Fruit fly (Drosophila melanogaster) whole organism, wandering third instar larva: ENCODE measurements around the gene Cluap1.

ENCODE experiments used
- Abd-B ChIP-seq: fragments of >200 bp; optimal IDR thresholded peaks from 2 replicates; lab custom pipeline; 2017; ENCODE audit warnings: missing biosample characterization, missing genetic modification characterization
- CG32264 ChIP-seq: fragments of 200-800 bp; sonication (Bioruptor generic); optimal IDR thresholded peaks from 2 replicates; lab custom pipeline; 2016; ENCODE audit warnings: missing biosample characterization, missing genetic modification characterization
- CrebA ChIP-seq: fragments of 200-800 bp; sonication (Bioruptor generic); optimal IDR thresholded peaks from 2 replicates; lab custom pipeline; 2016; ENCODE audit warnings: missing biosample characterization, mild to moderate bottlenecking, missing genetic modification characterization, borderline replicate concordance
- Dfd ChIP-seq: fragments of >200 bp; optimal IDR thresholded peaks from 2 replicates; lab custom pipeline; 2017; ENCODE audit warnings: missing biosample characterization, missing genetic modification characterization
- GATAd ChIP-seq: sonication (Bioruptor generic); optimal IDR thresholded peaks from 2 replicates; lab custom pipeline; 2016; ENCODE audit warnings: missing biosample characterization, missing genetic modification characterization
- HLH106 ChIP-seq: fragments of 200-800 bp; optimal IDR thresholded peaks from 3 replicates; lab custom pipeline; 2019; ENCODE audit warnings: missing biosample characterization, mild to moderate bottlenecking, missing genetic modification characterization, moderate library complexity
- Hnf4 ChIP-seq: fragments of 200-800 bp; sonication (Bioruptor generic); optimal IDR thresholded peaks from 2 replicates; lab custom pipeline; 2016; ENCODE audit warnings: missing biosample characterization, mild to moderate bottlenecking, missing genetic modification characterization
- Hr78 ChIP-seq: fragments of >200 bp; optimal IDR thresholded peaks from 2 replicates; lab custom pipeline; 2017; ENCODE audit warnings: missing biosample characterization, missing genetic modification characterization
- Jra ChIP-seq: sonication (Bioruptor generic); optimal IDR thresholded peaks from 2 replicates; lab custom pipeline; 2016; ENCODE audit warnings: missing biosample characterization, missing genetic modification characterization
- Mio ChIP-seq: sonication (Bioruptor generic); optimal IDR thresholded peaks from 2 replicates; lab custom pipeline; 2016; ENCODE audit warnings: missing biosample characterization, missing genetic modification characterization
- Myc ChIP-seq: fragments of >200 bp; optimal IDR thresholded peaks from 2 replicates; lab custom pipeline; 2017
- N ChIP-seq: fragments of >200 bp; optimal IDR thresholded peaks from 2 replicates; lab custom pipeline; 2018; ENCODE audit warnings: missing biosample characterization, missing external identifiers, missing genetic modification characterization
- OdsH ChIP-seq: fragments of 200-800 bp; sonication (Bioruptor generic); optimal IDR thresholded peaks from 2 replicates; lab custom pipeline; 2016; ENCODE audit warnings: missing biosample characterization, mild to moderate bottlenecking, missing genetic modification characterization
- Rel ChIP-seq, 2 experiments: fragments of 200-800 bp; sonication (Bioruptor generic) in 1 of 2; optimal IDR thresholded peaks; 2 replicates in 1 of 2; 3 replicates in 1 of 2; lab custom pipeline; 2016 to 2019; ENCODE audit warnings: mild to moderate bottlenecking in 2 of 2, missing biosample characterization in 2 of 2, missing genetic modification characterization in 2 of 2, moderate library complexity in 1 of 2
- Sp1 ChIP-seq: fragments of 200-800 bp; sonication (Bioruptor generic); optimal IDR thresholded peaks from 3 replicates; lab custom pipeline; 2019; ENCODE audit warnings: missing biosample characterization, mild to moderate bottlenecking, missing genetic modification characterization, moderate library complexity
- Vsx2 ChIP-seq: fragments of 200-300, 225-300 bp; sonication (Bioruptor generic); optimal IDR thresholded peaks from 2 replicates; lab custom pipeline; 2018; ENCODE audit warnings: missing biosample characterization, missing genetic modification characterization; ENCODE audit not compliant: partially characterized antibody
- br ChIP-seq: fragments of 200-800 bp; sonication (Bioruptor generic); optimal IDR thresholded peaks from 2 replicates; lab custom pipeline; 2016; ENCODE audit warnings: missing biosample characterization, missing genetic modification characterization
- brk ChIP-seq: fragments of 200-800 bp; sonication (Bioruptor generic); optimal IDR thresholded peaks from 2 replicates; lab custom pipeline; 2016; ENCODE audit warnings: missing biosample characterization, mild to moderate bottlenecking, missing genetic modification characterization
- dl ChIP-seq, 2 experiments: fragments of 175-275, 200-275 bp in 1 of 2; fragments of 200-275 bp in 1 of 2; sonication (Bioruptor generic); optimal IDR thresholded peaks; lab custom pipeline; 2018; ENCODE audit warnings: mild to moderate bottlenecking in 2 of 2, missing biosample characterization in 2 of 2, missing genetic modification characterization in 2 of 2, moderate library complexity in 2 of 2; ENCODE audit not compliant: partially characterized antibody in 2 of 2, insufficient read depth in 1 of 2
- dmrt93B ChIP-seq: fragments of 200-800 bp; sonication (Bioruptor generic); optimal IDR thresholded peaks from 2 replicates; lab custom pipeline; 2018; ENCODE audit warnings: missing biosample characterization, mild to moderate bottlenecking, missing genetic modification characterization
- dsf ChIP-seq: sonication (Bioruptor generic); optimal IDR thresholded peaks from 2 replicates; lab custom pipeline; 2016; ENCODE audit warnings: missing biosample characterization, missing genetic modification characterization, borderline replicate concordance
- ey ChIP-seq: fragments of 200-800 bp; sonication (Bioruptor generic); optimal IDR thresholded peaks from 2 replicates; lab custom pipeline; 2016; ENCODE audit warnings: missing biosample characterization, missing genetic modification characterization
- fru ChIP-seq: fragments of 200-800 bp; sonication (Bioruptor generic); optimal IDR thresholded peaks from 3 replicates; lab custom pipeline; 2016; ENCODE audit warnings: missing biosample characterization, mild to moderate bottlenecking, missing genetic modification characterization
- h ChIP-seq: fragments of 200-800 bp; sonication (Bioruptor generic); optimal IDR thresholded peaks from 3 replicates; lab custom pipeline; 2016; ENCODE audit warnings: missing biosample characterization, mild to moderate bottlenecking, missing genetic modification characterization
- jim ChIP-seq: fragments of 175-275, 200-325 bp; sonication (Bioruptor generic); optimal IDR thresholded peaks from 2 replicates; lab custom pipeline; 2016; ENCODE audit warnings: missing biosample characterization, mild to moderate bottlenecking, missing genetic modification characterization
- lola ChIP-seq: fragments of >200 bp; optimal IDR thresholded peaks from 2 replicates; lab custom pipeline; 2017; ENCODE audit warnings: missing biosample characterization, missing genetic modification characterization
- pan ChIP-seq: fragments of >200 bp; optimal IDR thresholded peaks from 2 replicates; lab custom pipeline; 2017
- rgr ChIP-seq: fragments of 200-800 bp; sonication (Bioruptor generic); optimal IDR thresholded peaks from 3 replicates; lab custom pipeline; 2016; ENCODE audit warnings: missing biosample characterization, mild to moderate bottlenecking, missing genetic modification characterization
- sage ChIP-seq: fragments of 200-800 bp; sonication (Bioruptor generic); optimal IDR thresholded peaks from 2 replicates; lab custom pipeline; 2016; ENCODE audit warnings: missing biosample characterization, mild to moderate bottlenecking, missing genetic modification characterization
- sv ChIP-seq: fragments of 200-800 bp; sonication (Bioruptor generic); optimal IDR thresholded peaks from 3 replicates; lab custom pipeline; 2016; ENCODE audit warnings: missing biosample characterization, missing genetic modification characterization
- tai ChIP-seq: sonication (Bioruptor generic); optimal IDR thresholded peaks from 2 replicates; lab custom pipeline; 2016; ENCODE audit warnings: missing biosample characterization, missing genetic modification characterization
- usp ChIP-seq: fragments of >200 bp; optimal IDR thresholded peaks from 2 replicates; lab custom pipeline; 2017; ENCODE audit warnings: missing biosample characterization, missing genetic modification characterization
- woc ChIP-seq: sonication (Bioruptor generic); optimal IDR thresholded peaks from 2 replicates; lab custom pipeline; 2016; ENCODE audit warnings: missing biosample characterization, mild to moderate bottlenecking, missing genetic modification characterization

Gene Cluap1

DNA sequence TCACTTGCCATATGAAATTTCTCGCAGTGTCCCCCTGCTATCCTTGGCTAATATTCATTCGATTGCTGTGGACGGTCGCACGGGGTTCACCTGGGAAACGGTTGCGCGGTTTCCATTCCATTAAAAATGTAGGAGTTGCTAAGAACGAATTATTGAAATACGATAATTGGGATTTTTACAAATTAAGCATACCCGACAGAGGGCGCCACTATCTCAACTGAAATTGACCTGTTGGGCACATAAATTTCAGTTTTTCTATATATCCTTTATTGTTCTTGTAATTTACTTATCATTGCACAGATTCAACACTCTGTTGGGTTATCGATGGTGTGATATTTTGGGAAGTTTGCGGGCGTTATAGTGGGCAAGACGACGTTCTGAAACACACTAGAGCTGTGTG, 538 bp upstream of the Cluap1 start:
- no peak for TF ChIP-seq rgr (GFP tag; lab: Kevin White, UChicago)
- TF ChIP-seq fru (GFP tag; lab: Kevin White, UChicago): no peak
- TF ChIP-seq pan: no peak
- no peak for TF ChIP-seq jim (GFP tag; lab: Kevin White, UChicago)
- no peak for TF ChIP-seq tai (GFP tag; lab: Kevin White, UChicago)
- TF ChIP-seq brk: no peak
- TF ChIP-seq lola (GFP tag; lab: Kevin White, UChicago): no peak
- no peak for TF ChIP-seq Hnf4
- TF ChIP-seq Jra: no peak
- TF ChIP-seq br (GFP tag; lab: Kevin White, UChicago): no peak
- TF ChIP-seq Abd-B: no peak
- no peak for TF ChIP-seq Mio (GFP tag; lab: Kevin White, UChicago)
- no peak for TF ChIP-seq Vsx2
- no peak for TF ChIP-seq Rel (GFP tag; optimal IDR thresholded peaks at IDR 0.05; lab: Kevin White, UChicago)
- no peak for TF ChIP-seq Rel (tag; optimal IDR thresholded peaks at IDR 0.05; lab: Kevin White, UChicago)
- no peak for TF ChIP-seq CrebA (GFP tag; lab: Kevin White, UChicago)
- no peak for TF ChIP-seq CG32264 (GFP tag; lab: Kevin White, UChicago)

DNA sequence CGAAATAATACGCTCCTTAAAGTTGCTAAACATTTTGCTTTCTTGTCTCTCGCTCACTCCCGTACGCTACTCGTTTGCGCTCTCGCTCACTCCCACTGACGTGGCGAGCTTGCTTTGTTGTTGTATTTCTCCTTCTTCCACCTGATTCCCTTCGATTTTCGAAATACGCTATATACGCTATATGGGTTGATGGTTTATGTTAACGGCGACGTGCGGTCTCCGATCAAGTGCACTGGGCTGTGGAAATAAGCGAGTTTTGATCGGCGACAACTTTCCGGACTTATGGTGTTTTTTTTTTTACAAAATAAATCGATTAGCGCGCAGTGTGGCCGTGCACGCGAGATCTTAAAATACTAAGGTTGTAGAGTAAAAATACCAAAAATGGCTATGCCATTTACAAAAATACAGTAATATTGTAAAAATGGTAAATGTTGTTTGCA, 4.0 kb downstream of the Cluap1 start, which contains the start of gene CG17598:
TSS of gene CG17598 (minus strand) at position 319 of the 440 bp plus-strand sequence.
- TF ChIP-seq Abd-B (no peak), brk (peak; percentile 16)

DNA sequence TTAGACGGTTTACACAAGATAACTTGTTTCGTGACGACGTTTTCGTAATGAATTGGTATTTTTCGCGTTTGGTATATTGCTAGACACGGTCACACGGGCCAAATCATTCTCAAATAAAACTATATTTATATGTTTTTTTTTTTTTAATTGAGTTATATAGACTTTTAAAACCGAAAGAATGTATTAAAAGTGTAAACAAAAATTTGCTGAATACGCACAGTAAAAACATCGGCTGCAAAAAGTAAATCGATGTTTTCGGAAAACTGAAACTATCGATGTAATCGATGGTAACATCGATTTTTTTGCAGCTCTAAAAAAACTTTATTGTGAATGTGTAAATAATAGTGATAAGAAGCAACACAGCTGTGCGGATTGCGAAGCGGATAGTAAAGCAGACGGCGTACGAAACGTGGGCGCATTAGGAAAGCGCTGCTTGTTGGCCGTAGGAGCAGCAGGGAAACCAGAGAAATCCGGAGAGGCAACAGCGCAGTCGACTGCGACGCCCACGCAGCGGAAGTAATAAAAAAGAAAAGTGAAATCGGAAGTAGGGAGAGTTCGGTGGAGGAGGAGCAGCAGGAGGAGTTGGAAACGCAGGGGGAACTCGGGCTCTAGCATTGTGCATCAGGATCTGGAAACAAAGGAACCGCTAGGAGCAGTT, 14.3 kb downstream of the Cluap1 start, which contains the start of gene S6kII:
TSS of gene S6kII (plus strand) at position 301 of the 658 bp plus-strand sequence.
- TF ChIP-seq usp (GFP tag; lab: Kevin White, UChicago): no peak
- no peak for TF ChIP-seq dl (GFP tag; optimal IDR thresholded peaks at IDR 0.05; lab: Kevin White, UChicago; ENCODE audit: insufficient read depth in 1 of 2, partially characterized antibody in 2 of 2)
- TF ChIP-seq brk: peak; percentile 43
- peak; percentile 41 for TF ChIP-seq sage
- no peak for TF ChIP-seq Hr78 (GFP tag; lab: Kevin White, UChicago)

DNA sequence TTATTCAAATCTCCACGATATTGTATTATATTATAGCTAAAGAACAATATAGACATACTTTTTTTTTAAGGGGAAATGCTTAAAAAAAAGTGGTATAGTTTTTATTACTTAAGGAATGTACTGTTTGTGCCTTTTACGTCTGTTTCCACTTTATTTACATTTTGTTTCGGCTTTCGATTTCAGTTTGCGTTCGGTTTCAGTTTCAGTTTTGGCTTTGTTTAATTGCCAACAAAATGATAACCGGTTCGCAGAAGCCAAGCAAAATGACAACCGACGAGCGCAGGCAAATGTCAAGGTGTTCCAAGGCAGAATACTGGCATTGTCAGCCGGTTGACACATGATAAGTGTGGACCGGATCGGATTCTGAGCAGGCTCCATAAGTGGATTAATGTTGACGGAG, 16.9 kb downstream of the Cluap1 start:
- no peak for TF ChIP-seq brk
- no peak for TF ChIP-seq ey
- TF ChIP-seq pan: no peak
- no peak for TF ChIP-seq sage
- no peak for TF ChIP-seq Abd-B
- no peak for TF ChIP-seq Jra
- no peak for TF ChIP-seq Rel (GFP tag; optimal IDR thresholded peaks at IDR 0.05; lab: Kevin White, UChicago)
- TF ChIP-seq Rel (tag; optimal IDR thresholded peaks at IDR 0.05; lab: Kevin White, UChicago): no peak
- TF ChIP-seq Hr78 (GFP tag; lab: Kevin White, UChicago): no peak
- TF ChIP-seq br (GFP tag; lab: Kevin White, UChicago): no peak
- no peak for TF ChIP-seq h (GFP tag; lab: Kevin White, UChicago)
- no peak for TF ChIP-seq Myc (lab: Kevin White, UChicago)
- TF ChIP-seq dl (GFP tag; optimal IDR thresholded peaks at IDR 0.05; lab: Kevin White, UChicago; ENCODE audit: insufficient read depth in 1 of 2, partially characterized antibody in 2 of 2): no peak
- no peak for TF ChIP-seq lola (GFP tag; lab: Kevin White, UChicago)
- TF ChIP-seq dmrt93B (GFP tag; lab: Kevin White, UChicago): no peak
- no peak for TF ChIP-seq CrebA (GFP tag; lab: Kevin White, UChicago)
- no peak for TF ChIP-seq OdsH (GFP tag; lab: Kevin White, UChicago)
- no peak for TF ChIP-seq GATAd (GFP tag; lab: Kevin White, UChicago)
- no peak for TF ChIP-seq Vsx2
- no peak for TF ChIP-seq sv

DNA sequence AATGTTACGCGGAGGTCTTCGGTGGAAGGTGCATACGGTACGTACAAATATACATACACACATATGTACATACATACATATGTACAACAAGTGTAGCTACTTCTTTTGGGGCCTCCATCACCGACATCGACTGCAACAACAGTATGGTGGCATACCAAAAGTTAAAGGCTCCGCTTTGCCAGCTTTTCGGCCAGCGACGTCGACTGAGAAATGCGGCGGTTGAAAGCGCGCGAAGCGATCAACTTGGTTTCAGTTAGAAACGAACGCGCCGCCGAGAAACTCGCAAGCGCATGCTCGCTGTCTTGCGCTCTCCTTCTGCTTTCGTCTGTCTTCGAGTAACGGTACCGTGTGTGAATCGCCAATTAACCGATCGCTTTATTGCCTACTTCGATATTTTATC, 29.2 kb downstream of the Cluap1 start, which contains the start of gene CG17600:
TSS of gene CG17600 (plus strand) at position 250 of the 400 bp plus-strand sequence.
- TF ChIP-seq dsf (GFP tag; lab: Kevin White, UChicago) (no peak), lola (GFP tag; lab: Kevin White, UChicago) (no peak), Sp1 (GFP tag; lab: Kevin White, UChicago) (no peak), HLH106 (tag; lab: Kevin White, UChicago) (no peak), N (GFP tag; lab: Kevin White, UChicago) (no peak), GATAd (GFP tag; lab: Kevin White, UChicago) (no peak), brk (no peak), Hnf4 (no peak), CrebA (GFP tag; lab: Kevin White, UChicago) (no peak), Dfd (GFP tag; lab: Kevin White, UChicago) (no peak), Hr78 (GFP tag; lab: Kevin White, UChicago) (no peak), dl (GFP tag; optimal IDR thresholded peaks at IDR 0.05; lab: Kevin White, UChicago; ENCODE audit: insufficient read depth in 1 of 2, partially characterized antibody in 2 of 2) (no peak), fru (GFP tag; lab: Kevin White, UChicago) (no peak), woc (GFP tag; lab: Kevin White, UChicago) (no peak)
